Fruit fly (Drosophila melanogaster): ENCODE results near the gene CG43246.

The CG43246 gene

dm6 chr3L:14537435-14537991 is 1.1 kb downstream of the CG43246 start, which contains the start of gene Mpcp2 (continued):
- TF ChIP-seq CG6683 (GFP tag; optimal IDR thresholded peaks at IDR 0.05) (no peak), Dll (GFP tag; IDR thresholded peaks at IDR 0.05; ENCODE audit: partially characterized antibody) (0 out of 4 replicates have a peak, but pooled peaks have one; percentile 39), D19A (tag; optimal IDR thresholded peaks at IDR 0.05) (peak; percentile 27), D19B (GFP tag; optimal IDR thresholded peaks at IDR 0.05) (peak; percentile 97), Oli (tag; optimal IDR thresholded peaks at IDR 0.05) (no peak), CrebB (tag; optimal IDR thresholded peaks at IDR 0.05) (peak; percentile 71), CG12219 (GFP tag; optimal IDR thresholded peaks at IDR 0.05) (no peak), prd (optimal IDR thresholded peaks at IDR 0.05) (no peak), prd (GFP tag; IDR thresholded peaks at IDR 0.05) (no peak), Bdp1 (GFP tag; optimal IDR thresholded peaks at IDR 0.05) (peak; percentile 62), vfl (GFP tag; optimal IDR thresholded peaks at IDR 0.05) (peak; percentile 2), Sox102F (GFP tag; optimal IDR thresholded peaks at IDR 0.05) (no peak), CG7963 (GFP tag; IDR thresholded peaks at IDR 0.05; ENCODE audit: partially characterized antibody) (no peak)

dm6 chr3L:14543971-14544655 is 7.7 kb downstream of the CG43246 start:
- TF ChIP-seq H2.0 (GFP tag; IDR thresholded peaks at IDR 0.05): no peak
- no peak for TF ChIP-seq nerfin-1 (tag; optimal IDR thresholded peaks at IDR 0.05)
- peak; percentile 71 for TF ChIP-seq lab (GFP tag; optimal IDR thresholded peaks at IDR 0.05)
- TF ChIP-seq ato (GFP tag; IDR thresholded peaks at IDR 0.05; ENCODE audit: partially characterized antibody): no peak
- no peak for TF ChIP-seq lilli (GFP tag; optimal IDR thresholded peaks at IDR 0.05)
- peak; percentile 11 for TF ChIP-seq CG9727 (GFP tag; optimal IDR thresholded peaks at IDR 0.05)
- TF ChIP-seq HmgZ (tag; optimal IDR thresholded peaks at IDR 0.05): peak; percentile 6
- TF ChIP-seq Drgx (GFP tag; IDR thresholded peaks at IDR 0.05): peak; percentile 64
- peak; percentile 55 for TF ChIP-seq CG17802 (tag; optimal IDR thresholded peaks at IDR 0.05)
- TF ChIP-seq sna (GFP tag; IDR thresholded peaks at IDR 0.05; ENCODE audit: partially characterized antibody): no peak
- no peak for TF ChIP-seq Doc3 (GFP tag; IDR thresholded peaks at IDR 0.05; ENCODE audit: partially characterized antibody)
- no peak for TF ChIP-seq CG32532 (GFP tag; IDR thresholded peaks at IDR 0.05)
- no peak for TF ChIP-seq CG15269 (tag; optimal IDR thresholded peaks at IDR 0.05)
- peak; percentile 58; the same call in 1 of the 3 replicates for TF ChIP-seq otp (GFP tag; IDR thresholded peaks at IDR 0.05)
- TF ChIP-seq pfk (GFP tag; optimal IDR thresholded peaks at IDR 0.05): no peak
- 0 out of 2 replicates have a peak, but pooled peaks have one; percentile 33 for TF ChIP-seq seq (GFP tag; IDR thresholded peaks at IDR 0.05)
- no peak for TF ChIP-seq dmrt11E (tag; optimal IDR thresholded peaks at IDR 0.05)
- no peak for TF ChIP-seq CTCF (GFP tag; optimal IDR thresholded peaks at IDR 0.05)
- TF ChIP-seq tgo (GFP tag; IDR thresholded peaks at IDR 0.05): no peak
- peak; percentile 73; the same call in 1 of the 3 replicates for TF ChIP-seq so (GFP tag; IDR thresholded peaks at IDR 0.05)
- no peak for TF ChIP-seq CG12104 (GFP tag; optimal IDR thresholded peaks at IDR 0.05)
- no peak for TF ChIP-seq CG31365 (tag; optimal IDR thresholded peaks at IDR 0.05)
- TF ChIP-seq ranshi (GFP tag; IDR thresholded peaks at IDR 0.05): peak; percentile 58; the same call in 1 of the 2 replicates
- TF ChIP-seq E2f2 (GFP tag; IDR thresholded peaks at IDR 0.05): no peak; the same call in 1 of the 2 replicates
- TF ChIP-seq lbe (GFP tag; optimal IDR thresholded peaks at IDR 0.05): no peak
- no peak for TF ChIP-seq Sry-δ (GFP tag; optimal IDR thresholded peaks at IDR 0.05)
- no peak for TF ChIP-seq bigmax (GFP tag; optimal IDR thresholded peaks at IDR 0.05)
- TF ChIP-seq hbn (GFP tag; IDR thresholded peaks at IDR 0.05; ENCODE audit: partially characterized antibody): peak; percentile 31; the same call in 1 of the 2 replicates
- TF ChIP-seq CG10654 (GFP tag; optimal IDR thresholded peaks at IDR 0.05): no peak
- TF ChIP-seq CG17328 (GFP tag; IDR thresholded peaks at IDR 0.05): no peak
- no peak for TF ChIP-seq Ada2b (GFP tag; IDR thresholded peaks at IDR 0.05)
- no peak for TF ChIP-seq CG30403 (GFP tag; optimal IDR thresholded peaks at IDR 0.05)
- no peak for TF ChIP-seq CG4854 (GFP tag; optimal IDR thresholded peaks at IDR 0.05)
- TF ChIP-seq CG6813 (GFP tag; optimal IDR thresholded peaks at IDR 0.05): peak; percentile 31
- no peak for TF ChIP-seq CG18476 (GFP tag; optimal IDR thresholded peaks at IDR 0.05)
- TF ChIP-seq CG1792 (GFP tag; optimal IDR thresholded peaks at IDR 0.05): no peak
